Worm (Caenorhabditis elegans) whole organism, young adult: Measurements from ENCODE around the gene B0244.17.

ENCODE experiments used
- B0261.1 ChIP-seq: sonication (generic microtip); optimal IDR thresholded peaks from 2 replicates; lab custom pipeline; 2016; ENCODE audit warnings: mild to moderate bottlenecking, missing genetic modification characterization, moderate library complexity, missing compliant biosample characterization
- B0336.3 ChIP-seq: fragments of 200-800 bp; sonication (Bioruptor generic); IDR thresholded peaks from 2 replicates; pipeline ENCODE4 v1.3.6; 2022; ENCODE audit warnings: missing genetic modification characterization, missing compliant biosample characterization
- D2030.7 ChIP-seq: fragments of 200-800 bp; sonication (Bioruptor generic); IDR thresholded peaks from 2 replicates; pipeline ENCODE4 v1.3.6; 2022; ENCODE audit warnings: missing genetic modification reagents, missing genetic modification characterization, missing compliant biosample characterization
- F23B12.7 ChIP-seq: sonication (generic microtip); optimal IDR thresholded peaks from 2 replicates; lab custom pipeline; 2017; ENCODE audit warnings: missing genetic modification characterization, mild to moderate bottlenecking, missing compliant biosample characterization, antibody characterized with exemption, moderate library complexity; ENCODE audit not compliant: insufficient read depth
- F33H1.4 ChIP-seq: fragments of 200-800 bp; sonication (Bioruptor generic); IDR thresholded peaks from 2 replicates; pipeline ENCODE4 v1.3.6; 2022; ENCODE audit warnings: missing genetic modification reagents, missing genetic modification characterization, missing compliant biosample characterization
- F49E8.2 ChIP-seq: sonication (generic microtip); optimal IDR thresholded peaks from 3 replicates; lab custom pipeline; 2017; ENCODE audit warnings: missing genetic modification characterization, mild to moderate bottlenecking, missing compliant biosample characterization, antibody characterized with exemption, moderate library complexity; ENCODE audit not compliant: insufficient read depth
- T26A5.8 ChIP-seq: sonication (generic microtip); optimal IDR thresholded peaks from 2 replicates; lab custom pipeline; 2016; ENCODE audit warnings: missing genetic modification characterization, missing compliant biosample characterization
- Y56A3A.18 ChIP-seq: fragments of 200-800 bp; sonication (Bioruptor generic); IDR thresholded peaks from 2 replicates; pipeline ENCODE4 v1.3.6; 2022; ENCODE audit warnings: missing genetic modification reagents, missing genetic modification characterization, missing compliant biosample characterization
- Y67H2A.10 ChIP-seq: fragments of 200-800 bp; sonication (Bioruptor generic); conservative IDR thresholded peaks from 2 replicates; pipeline ENCODE4 v1.3.6; 2022; ENCODE audit warnings: missing genetic modification reagents, missing genetic modification characterization, missing compliant biosample characterization
- Y79H2A.3 ChIP-seq: fragments of 200-800 bp; sonication (Bioruptor generic); conservative IDR thresholded peaks from 2 replicates; pipeline ENCODE4 v1.3.6; 2022; ENCODE audit warnings: missing genetic modification reagents, missing genetic modification characterization, missing compliant biosample characterization
- akir-1 ChIP-seq: fragments of 200-800 bp; sonication (Bioruptor generic); optimal IDR thresholded peaks from 2 replicates; lab custom pipeline; 2018; ENCODE audit warnings: mild to moderate bottlenecking, missing genetic modification characterization, moderate library complexity, missing compliant biosample characterization
- aptf-2 ChIP-seq: fragments of 200-800 bp; sonication (Bioruptor generic); conservative IDR thresholded peaks from 2 replicates; pipeline ENCODE4 v1.3.6; 2022; ENCODE audit warnings: missing genetic modification reagents, missing genetic modification characterization, missing compliant biosample characterization
- aptf-3 ChIP-seq: fragments of 200-800 bp; sonication (Bioruptor generic); IDR thresholded peaks from 2 replicates; pipeline ENCODE4 v1.3.6; 2022; ENCODE audit warnings: missing genetic modification characterization, missing compliant biosample characterization
- athp-1 ChIP-seq: sonication (generic microtip); optimal IDR thresholded peaks from 2 replicates; lab custom pipeline; 2017; ENCODE audit warnings: mild to moderate bottlenecking, missing genetic modification characterization, missing compliant biosample characterization
- attf-5 ChIP-seq: fragments of 200-800 bp; sonication (Bioruptor generic); optimal IDR thresholded peaks from 2 replicates; lab custom pipeline; 2018; ENCODE audit warnings: mild to moderate bottlenecking, missing genetic modification characterization, missing compliant biosample characterization
- ceh-100 ChIP-seq: fragments of 200-800 bp; sonication (Bioruptor generic); IDR thresholded peaks from 2 replicates; pipeline ENCODE4 v1.3.6; 2022; ENCODE audit warnings: missing genetic modification reagents, missing genetic modification characterization, missing compliant biosample characterization
- ceh-27 ChIP-seq: fragments of 200-800 bp; sonication (Bioruptor generic); optimal IDR thresholded peaks from 2 replicates; lab custom pipeline; 2018; ENCODE audit warnings: mild to moderate bottlenecking, missing genetic modification characterization, moderate library complexity, missing compliant biosample characterization
- ceh-58 ChIP-seq: fragments of 200-800 bp; sonication (Bioruptor generic); IDR thresholded peaks from 2 replicates; pipeline ENCODE4 v1.3.6; 2022; ENCODE audit warnings: missing genetic modification characterization, missing compliant biosample characterization
- chd-7 ChIP-seq: sonication (generic microtip); optimal IDR thresholded peaks from 2 replicates; lab custom pipeline; 2016; ENCODE audit warnings: mild to moderate bottlenecking, missing genetic modification characterization, moderate library complexity, missing compliant biosample characterization
- dpff-1 ChIP-seq: sonication (generic microtip); optimal IDR thresholded peaks from 2 replicates; lab custom pipeline; 2017; ENCODE audit warnings: mild to moderate bottlenecking, missing genetic modification characterization, missing compliant biosample characterization
- efl-1 ChIP-seq: fragments of 150-350 bp; optimal IDR thresholded peaks from 2 replicates; lab custom pipeline; 2014; ENCODE audit warnings: missing biosample characterization, missing genetic modification reagents, missing genetic modification characterization
- egl-18 ChIP-seq: fragments of 200-800 bp; sonication (Bioruptor generic); IDR thresholded peaks from 2 replicates; pipeline ENCODE4 v1.3.6; 2022; ENCODE audit warnings: missing genetic modification reagents, missing genetic modification characterization, missing compliant biosample characterization
- ets-4 ChIP-seq: fragments of 200-800 bp; sonication (Bioruptor generic); optimal IDR thresholded peaks from 2 replicates; lab custom pipeline; 2018; ENCODE audit warnings: mild to moderate bottlenecking, missing genetic modification characterization, missing compliant biosample characterization
- gei-17 ChIP-seq: fragments of 200-800 bp; sonication (Bioruptor generic); optimal IDR thresholded peaks from 2 replicates; lab custom pipeline; 2018; ENCODE audit warnings: mild to moderate bottlenecking, missing genetic modification characterization, missing compliant biosample characterization
- hsf-1 ChIP-seq: fragments of 200-800 bp; sonication (Bioruptor generic); IDR thresholded peaks from 2 replicates; pipeline ENCODE4 v1.3.6; 2022; ENCODE audit warnings: missing genetic modification reagents, missing genetic modification characterization, missing compliant biosample characterization
- let-607 ChIP-seq, 2 experiments: fragments of 200-800 bp in 1 of 2; sonication (Bioruptor generic) in 1 of 2; sonication (generic microtip) in 1 of 2; optimal IDR thresholded peaks; 2 replicates each; lab custom pipeline; 2016 to 2018; ENCODE audit warnings: mild to moderate bottlenecking in 2 of 2, missing compliant biosample characterization in 2 of 2, missing genetic modification characterization in 2 of 2, moderate library complexity in 2 of 2, missing genotype in 1 of 2
- lin-26 ChIP-seq: fragments of 200-800 bp; sonication (Bioruptor generic); IDR thresholded peaks from 2 replicates; pipeline ENCODE4 v1.3.6; 2022; ENCODE audit warnings: missing genetic modification reagents, missing genetic modification characterization, missing compliant biosample characterization
- lin-35 ChIP-seq, 3 experiments: fragments of 150-350 bp in 2 of 3; sonication (generic microtip) in 1 of 3; optimal IDR thresholded peaks; 2 replicates each; lab custom pipeline; 2014 to 2018; ENCODE audit warnings: missing biosample characterization in 3 of 3, missing genetic modification characterization in 3 of 3, missing genetic modification reagents in 3 of 3
- lir-1 ChIP-seq: fragments of 200-800 bp; sonication (Bioruptor generic); conservative IDR thresholded peaks from 2 replicates; pipeline ENCODE4 v1.3.6; 2022; ENCODE audit warnings: missing genetic modification reagents, missing genetic modification characterization, missing compliant biosample characterization
- madf-10 ChIP-seq: sonication (generic microtip); optimal IDR thresholded peaks from 2 replicates; lab custom pipeline; 2016; ENCODE audit warnings: mild to moderate bottlenecking, missing genetic modification characterization, missing compliant biosample characterization
- madf-3 ChIP-seq: fragments of 200-800 bp; sonication (Bioruptor generic); IDR thresholded peaks from 2 replicates; pipeline ENCODE4 v1.3.6; 2022; ENCODE audit warnings: missing genetic modification reagents, missing genetic modification characterization, missing compliant biosample characterization
- mel-28 ChIP-seq: sonication (generic microtip); optimal IDR thresholded peaks from 2 replicates; lab custom pipeline; 2016; ENCODE audit warnings: borderline replicate concordance, mild to moderate bottlenecking, missing genetic modification characterization, missing compliant biosample characterization
- mes-4 ChIP-seq: sonication (generic microtip); optimal IDR thresholded peaks from 2 replicates; lab custom pipeline; 2016; ENCODE audit warnings: missing genotype, missing genetic modification characterization, missing compliant biosample characterization
- nfya-1 ChIP-seq: sonication (generic microtip); optimal IDR thresholded peaks from 2 replicates; lab custom pipeline; 2017; ENCODE audit warnings: antibody characterized with exemption, missing compliant biosample characterization, missing genetic modification characterization, borderline replicate concordance; ENCODE audit not compliant: insufficient read depth
- nfya-2 ChIP-seq: fragments of 200-800 bp; sonication (Bioruptor generic); IDR thresholded peaks from 2 replicates; pipeline ENCODE4 v1.3.6; 2022; ENCODE audit warnings: missing genetic modification reagents, missing genetic modification characterization, missing compliant biosample characterization
- nhr-90 ChIP-seq: sonication (generic microtip); optimal IDR thresholded peaks from 2 replicates; lab custom pipeline; 2016; ENCODE audit warnings: missing genotype, mild to moderate bottlenecking, missing genetic modification characterization, missing compliant biosample characterization
- rcor-1 ChIP-seq: fragments of 200-800 bp; sonication (Bioruptor generic); IDR thresholded peaks from 2 replicates; pipeline ENCODE4 v1.3.6; 2022; ENCODE audit warnings: missing genetic modification reagents, missing genetic modification characterization, missing compliant biosample characterization
- rec-8 ChIP-seq, 2 experiments: sonication (generic microtip); optimal IDR thresholded peaks; 2 replicates each; lab custom pipeline; 2016; ENCODE audit warnings: mild to moderate bottlenecking in 2 of 2, missing genetic modification characterization in 2 of 2, missing genetic modification reagents in 2 of 2, missing genotype in 2 of 2, missing biosample characterization in 1 of 2, missing compliant biosample characterization in 1 of 2, moderate library complexity in 1 of 2
- sdz-38 ChIP-seq: sonication (generic microtip); optimal IDR thresholded peaks from 2 replicates; lab custom pipeline; 2016; ENCODE audit warnings: missing genotype, missing genetic modification characterization, missing compliant biosample characterization
- sea-2 ChIP-seq: fragments of 200-800 bp; sonication (Bioruptor generic); IDR thresholded peaks from 2 replicates; pipeline ENCODE4 v1.3.6; 2022; ENCODE audit warnings: missing genetic modification characterization, missing compliant biosample characterization
- unc-62 ChIP-seq: fragments of 150-350 bp; optimal IDR thresholded peaks from 2 replicates; lab custom pipeline; 2014; ENCODE audit warnings: missing biosample characterization, missing genetic modification reagents, missing genetic modification characterization
- ztf-25 ChIP-seq: fragments of 200-800 bp; sonication (Bioruptor generic); IDR thresholded peaks from 2 replicates; pipeline ENCODE4 v1.3.6; 2022; ENCODE audit warnings: missing genetic modification reagents, missing genetic modification characterization, missing compliant biosample characterization

Gene B0244.17

ce11 chrIII:5743084-5743483 lies 10.1 kb downstream of the B0244.17 start, which contains the start of gene B0244.15:
TSS of gene B0244.15 (plus strand) at chrIII:5743384.
- TF ChIP-seq Y79H2A.3 (GFP tag; lab: Robert Waterston, UW) = no peak
- TF ChIP-seq F33H1.4 = no peak
- no peak for TF ChIP-seq aptf-2
- no peak for TF ChIP-seq hsf-1
- no peak for TF ChIP-seq lir-1 (GFP tag; lab: Robert Waterston, UW)
- TF ChIP-seq F49E8.2 (tag; lab: Kevin White, UChicago) = no peak
- TF ChIP-seq F23B12.7 (tag; lab: Kevin White, UChicago) = no peak
- TF ChIP-seq ceh-58 = no peak
- no peak for TF ChIP-seq madf-10 (tag; lab: Kevin White, UChicago)
- TF ChIP-seq sea-2 (GFP tag; lab: Robert Waterston, UW) = no peak
- no peak for TF ChIP-seq sdz-38 (tag; lab: Kevin White, UChicago)

ce11 chrIII:5744579-5744978 lies 11.6 kb downstream of the B0244.17 start, which contains the start of gene B0244.5:
TSS of gene B0244.5 (plus strand) at chrIII:5744879.
- TF ChIP-seq ceh-100 (no peak), ceh-27 (no peak), attf-5 (GFP tag; lab: Kevin White, UChicago) (no peak), akir-1 (GFP tag; lab: Kevin White, UChicago) (no peak), unc-62 (GFP tag; lab: Kevin White, UChicago) (no peak), nfya-2 (no peak), mel-28 (no peak), gei-17 (GFP tag; lab: Kevin White, UChicago) (no peak), nhr-90 (no peak), egl-18 (GFP tag; lab: Robert Waterston, UW) (no peak), let-607 (tag; optimal IDR thresholded peaks at IDR 0.05; lab: Kevin White, UChicago) (no peak), T26A5.8 (tag; lab: Kevin White, UChicago) (no peak), B0336.3 (GFP tag; lab: Robert Waterston, UW) (no peak), D2030.7 (no peak), Y56A3A.18 (GFP tag; lab: Robert Waterston, UW) (no peak), lin-35 (GFP tag; optimal IDR thresholded peaks at IDR 0.05; lab: Kevin White, UChicago) (no peak), F49E8.2 (tag; lab: Kevin White, UChicago) (no peak), B0261.1 (tag; lab: Kevin White, UChicago) (no peak), athp-1 (tag; lab: Kevin White, UChicago) (no peak), rec-8 (tag; optimal IDR thresholded peaks at IDR 0.05; lab: Kevin White, UChicago) (no peak)

- TF ChIP-seq sdz-38 (tag; lab: Kevin White, UChicago) (no peak), Y56A3A.18 (GFP tag; lab: Robert Waterston, UW) (no peak), F23B12.7 (tag; lab: Kevin White, UChicago) (no peak), chd-7 (no peak), madf-3 (GFP tag; lab: Robert Waterston, UW) (no peak), efl-1 (GFP tag; lab: Kevin White, UChicago) (no peak), rcor-1 (GFP tag; lab: Robert Waterston, UW) (no peak), lir-1 (GFP tag; lab: Robert Waterston, UW) (no peak), sea-2 (GFP tag; lab: Robert Waterston, UW) (no peak), B0336.3 (GFP tag; lab: Robert Waterston, UW) (no peak), lin-26 (GFP tag; lab: Robert Waterston, UW) (no peak), B0261.1 (tag; lab: Kevin White, UChicago) (no peak), dpff-1 (tag; lab: Kevin White, UChicago) (no peak), ceh-58 (no peak), Y67H2A.10 (no peak), nfya-1 (no peak), ets-4 (GFP tag; lab: Kevin White, UChicago) (no peak), aptf-3 (no peak), mes-4 (no peak), ztf-25 (GFP tag; lab: Robert Waterston, UW) (no peak)
These were observed 14.2 kb downstream of the B0244.17 start, which contains the start of gene B0244.4 for ce11 chrIII:5747185-5747584. TSS of gene B0244.4 (plus strand) at chrIII:5747485.
